Worm (Caenorhabditis elegans): ENCODE measurements around the gene dop-1.

The dop-1 gene

ce11 chrX:4409591-4410279 is 8.9 kb downstream of the dop-1 start:
- TF ChIP-seq ZK546.5 (tag; optimal IDR thresholded peaks at IDR 0.05) (no peak), nhr-12 (tag; optimal IDR thresholded peaks at IDR 0.05) (no peak), tbx-2 (tag; optimal IDR thresholded peaks at IDR 0.05) (no peak), nhr-237 (tag; optimal IDR thresholded peaks at IDR 0.05) (no peak), lsy-12 (tag; optimal IDR thresholded peaks at IDR 0.05) (no peak), hmg-11 (tag; optimal IDR thresholded peaks at IDR 0.05) (no peak), elt-2 (tag; optimal IDR thresholded peaks at IDR 0.05) (no peak), sea-2 (GFP tag; optimal IDR thresholded peaks at IDR 0.05) (no peak), pqm-1 (tag; optimal IDR thresholded peaks at IDR 0.05) (no peak), fkh-10 (GFP tag; optimal IDR thresholded peaks at IDR 0.05) (no peak), unc-39 (tag; optimal IDR thresholded peaks at IDR 0.05) (no peak), lin-39 (tag; optimal IDR thresholded peaks at IDR 0.05) (no peak)

- TF ChIP-seq pha-4 (tag; optimal IDR thresholded peaks at IDR 0.05) (no peak), nhr-67 (tag; optimal IDR thresholded peaks at IDR 0.05) (no peak), unc-39 (tag; optimal IDR thresholded peaks at IDR 0.05) (no peak), tbx-2 (tag; optimal IDR thresholded peaks at IDR 0.05) (no peak), nhr-28 (tag; optimal IDR thresholded peaks at IDR 0.05) (no peak), fkh-10 (GFP tag; optimal IDR thresholded peaks at IDR 0.05) (no peak), ceh-28 (tag; optimal IDR thresholded peaks at IDR 0.05) (no peak), nhr-76 (tag; optimal IDR thresholded peaks at IDR 0.05) (no peak), nhr-23 (tag; optimal IDR thresholded peaks at IDR 0.05) (no peak), lin-39 (tag; optimal IDR thresholded peaks at IDR 0.05) (peak; percentile 38), egl-5 (tag; optimal IDR thresholded peaks at IDR 0.05) (no peak), nfya-1 (tag; optimal IDR thresholded peaks at IDR 0.05; ENCODE audit: insufficient read depth) (peak; percentile 17), ztf-11 (tag; optimal IDR thresholded peaks at IDR 0.05) (no peak), snpc-4 (tag; optimal IDR thresholded peaks at IDR 0.05) (no peak)
These were observed 10.2 kb downstream of the dop-1 start for ce11 chrX:4408466-4408865.

- TF ChIP-seq lin-39 (tag; optimal IDR thresholded peaks at IDR 0.05), result peak; percentile 60
- TF ChIP-seq unc-62 (GFP tag; optimal IDR thresholded peaks at IDR 0.05), result peak; percentile 29
- TF ChIP-seq aly-2 (tag; optimal IDR thresholded peaks at IDR 0.05), result no peak
- TF ChIP-seq elt-1 (tag; optimal IDR thresholded peaks at IDR 0.05), result peak; percentile 35
These were observed 13.9 kb downstream of the dop-1 start for ce11 chrX:4404717-4405116.

ce11 chrX:4402854-4403253 is 15.8 kb downstream of the dop-1 start, which contains the start of gene D1079.1:
D1079.1 (plus strand) TSS chrX:4403154.
- TF ChIP-seq skn-1 (tag; optimal IDR thresholded peaks at IDR 0.05) (no peak), mml-1 (tag; optimal IDR thresholded peaks at IDR 0.05) (no peak), hmg-11 (tag; optimal IDR thresholded peaks at IDR 0.05) (no peak), egl-27 (tag; optimal IDR thresholded peaks at IDR 0.05) (no peak), pha-4 (tag; optimal IDR thresholded peaks at IDR 0.05) (no peak), nhr-28 (tag; optimal IDR thresholded peaks at IDR 0.05) (no peak), ceh-28 (tag; optimal IDR thresholded peaks at IDR 0.05) (no peak), nhr-12 (tag; optimal IDR thresholded peaks at IDR 0.05) (no peak), lin-15B (tag; optimal IDR thresholded peaks at IDR 0.05) (no peak), ama-1 (optimal IDR thresholded peaks at IDR 0.05) (no peak), elt-3 (tag; optimal IDR thresholded peaks at IDR 0.05) (no peak), mdl-1 (tag; optimal IDR thresholded peaks at IDR 0.05) (no peak), aly-2 (tag; optimal IDR thresholded peaks at IDR 0.05) (no peak), nhr-77 (tag; optimal IDR thresholded peaks at IDR 0.05) (no peak), egl-5 (tag; optimal IDR thresholded peaks at IDR 0.05) (no peak)

ce11 chrX:4400296-4400695 is 18.4 kb downstream of the dop-1 start:
- TF ChIP-seq daf-12 (tag; optimal IDR thresholded peaks at IDR 0.05) (no peak), ama-1 (optimal IDR thresholded peaks at IDR 0.05) (no peak), nhr-77 (tag; optimal IDR thresholded peaks at IDR 0.05) (no peak), nhr-23 (tag; optimal IDR thresholded peaks at IDR 0.05) (no peak), snpc-4 (tag; optimal IDR thresholded peaks at IDR 0.05) (no peak), nhr-11 (tag; optimal IDR thresholded peaks at IDR 0.05) (no peak), fkh-2 (tag; optimal IDR thresholded peaks at IDR 0.05) (no peak), nhr-76 (tag; optimal IDR thresholded peaks at IDR 0.05) (no peak), tbx-2 (tag; optimal IDR thresholded peaks at IDR 0.05) (no peak), egl-27 (tag; optimal IDR thresholded peaks at IDR 0.05) (no peak), R02D3.7 (tag; optimal IDR thresholded peaks at IDR 0.05) (no peak), lsy-12 (tag; optimal IDR thresholded peaks at IDR 0.05) (no peak), ceh-82 (tag; optimal IDR thresholded peaks at IDR 0.05) (no peak), ceh-28 (tag; optimal IDR thresholded peaks at IDR 0.05) (no peak), ceh-9 (tag; optimal IDR thresholded peaks at IDR 0.05) (no peak), eor-1 (tag; optimal IDR thresholded peaks at IDR 0.05) (no peak), mml-1 (tag; optimal IDR thresholded peaks at IDR 0.05) (no peak), nfya-1 (tag; optimal IDR thresholded peaks at IDR 0.05; ENCODE audit: insufficient read depth) (no peak), unc-62 (GFP tag; optimal IDR thresholded peaks at IDR 0.05) (no peak), elt-3 (tag; optimal IDR thresholded peaks at IDR 0.05) (no peak)

Data from whole organism, L3 larva.